Worm (Caenorhabditis elegans) whole organism, L1 larva: Measurements from ENCODE around the gene C50F7.6.

ENCODE experiments used
- elt-3 ChIP-seq, 6 experiments: fragments of 150-350 bp in 1 of 6; sonication (generic microtip); optimal IDR thresholded peaks; 2 replicates each; lab custom pipeline; 2017 to 2018; ENCODE audit warnings: missing biosample characterization in 6 of 6, missing genetic modification characterization in 6 of 6, inconsistent platforms in 1 of 6
- nhr-237 ChIP-seq: fragments of 150-350 bp; optimal IDR thresholded peaks from 2 replicates; lab custom pipeline; 2014; ENCODE audit warnings: missing biosample characterization, missing genetic modification characterization
- rnt-1 ChIP-seq: sonication (generic microtip); optimal IDR thresholded peaks from 2 replicates; lab custom pipeline; 2016; ENCODE audit warnings: mild to moderate bottlenecking, missing genetic modification characterization, moderate library complexity, missing compliant biosample characterization

DNA sequence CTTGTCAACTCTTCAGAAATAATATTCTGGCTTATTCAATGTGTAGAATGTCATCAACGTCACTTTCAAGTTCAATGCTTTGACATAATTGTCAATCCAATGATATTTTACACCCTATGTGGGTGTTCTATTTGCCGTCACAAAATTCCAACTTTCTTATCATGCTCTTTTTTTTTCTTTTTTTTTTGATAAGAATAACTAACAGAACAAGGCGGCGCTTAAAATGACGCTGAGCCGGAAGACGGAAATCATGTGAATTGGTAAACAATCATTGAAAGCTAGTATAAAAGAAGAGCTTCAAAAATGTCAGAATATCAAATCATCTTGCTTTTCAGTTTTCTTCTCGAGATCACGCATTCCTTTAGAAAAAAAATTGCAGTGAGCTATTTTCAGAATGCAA, 3.3 kb upstream of the C50F7.6 start, which contains the start of gene C50F7.5:
- no peak for TF ChIP-seq nhr-237
- no peak for TF ChIP-seq rnt-1 (tag; lab: Kevin White, UChicago)
- no peak for TF ChIP-seq elt-3 (tag; optimal IDR thresholded peaks at IDR 0.05; lab: Kevin White, UChicago)
